Fruit fly (Drosophila melanogaster) whole organism, prepupa: ENCODE measurements around the gene CG16711.

ENCODE experiments used
- CG10669 ChIP-seq: fragments of 200-800 bp; sonication (Bioruptor generic); optimal IDR thresholded peaks from 3 replicates; lab custom pipeline; 2018; ENCODE audit warnings: missing biosample characterization, mild to moderate bottlenecking, missing genetic modification characterization, moderate library complexity
- CG11294 ChIP-seq: fragments of 200-800 bp; sonication (Bioruptor generic); IDR thresholded peaks from 2 replicates; pipeline ENCODE4 v1.3.6; 2022; ENCODE audit warnings: missing biosample characterization, missing genetic modification characterization
- CG11762 ChIP-seq: fragments of 200-800 bp; sonication (Bioruptor generic); optimal IDR thresholded peaks from 3 replicates; lab custom pipeline; 2016; ENCODE audit warnings: missing biosample characterization, missing genetic modification characterization; ENCODE audit not compliant: insufficient read depth
- CG11902 ChIP-seq: fragments of 200-800 bp; sonication (Bioruptor generic); optimal IDR thresholded peaks from 3 replicates; lab custom pipeline; 2016; ENCODE audit warnings: missing biosample characterization, missing genetic modification characterization
- CG15336 ChIP-seq: fragments of 200-800 bp; sonication (Bioruptor generic); IDR thresholded peaks from 2 replicates; pipeline ENCODE4 v1.3.6; 2022; ENCODE audit warnings: missing biosample characterization, missing genetic modification characterization
- CG16779 ChIP-seq: fragments of 200-800 bp; sonication (Bioruptor generic); optimal IDR thresholded peaks from 3 replicates; lab custom pipeline; 2017; ENCODE audit warnings: missing biosample characterization, mild to moderate bottlenecking, missing genetic modification characterization
- CG3032 ChIP-seq: fragments of 200-800 bp; optimal IDR thresholded peaks from 2 replicates; lab custom pipeline; 2019; ENCODE audit warnings: missing biosample characterization, mild to moderate bottlenecking, missing genetic modification characterization, moderate library complexity
- CG31627 ChIP-seq: fragments of 200-800 bp; sonication (Bioruptor generic); optimal IDR thresholded peaks from 3 replicates; lab custom pipeline; 2016; ENCODE audit warnings: missing biosample characterization, missing genetic modification characterization
- CG34406 ChIP-seq: fragments of 200-800 bp; sonication (Bioruptor generic); optimal IDR thresholded peaks from 3 replicates; lab custom pipeline; 2016; ENCODE audit warnings: missing biosample characterization, missing genetic modification characterization
- CG4318 ChIP-seq: fragments of 200-800 bp; sonication (Bioruptor generic); optimal IDR thresholded peaks from 3 replicates; lab custom pipeline; 2017; ENCODE audit warnings: missing biosample characterization, mild to moderate bottlenecking, missing genetic modification characterization
- CG6163 ChIP-seq: fragments of 200-800 bp; sonication (Bioruptor generic); IDR thresholded peaks from 3 replicates; pipeline ENCODE4 v1.3.6; 2022; ENCODE audit warnings: missing biosample characterization, missing genetic modification characterization
- CG6276 ChIP-seq: fragments of 200-800 bp; sonication (Bioruptor generic); optimal IDR thresholded peaks from 2 replicates; lab custom pipeline; 2017; ENCODE audit warnings: missing biosample characterization, mild to moderate bottlenecking, missing genetic modification characterization
- CG6792 ChIP-seq: fragments of 200-800 bp; sonication (Bioruptor generic); optimal IDR thresholded peaks from 3 replicates; lab custom pipeline; 2016; ENCODE audit warnings: missing biosample characterization, missing genetic modification characterization
- CG6854 ChIP-seq: fragments of 200-800 bp; sonication (Bioruptor generic); optimal IDR thresholded peaks from 2 replicates; lab custom pipeline; 2017; ENCODE audit warnings: missing biosample characterization, mild to moderate bottlenecking, missing genetic modification characterization
- CG7368 ChIP-seq: fragments of 200-800 bp; sonication (Bioruptor generic); optimal IDR thresholded peaks from 3 replicates; lab custom pipeline; 2016; ENCODE audit warnings: missing biosample characterization, missing genetic modification characterization
- Ets21C ChIP-seq: fragments of 200-800 bp; sonication (Bioruptor generic); optimal IDR thresholded peaks from 3 replicates; lab custom pipeline; 2016; ENCODE audit warnings: missing biosample characterization, missing genetic modification characterization
- Ets96B ChIP-seq: fragments of 200-800 bp; optimal IDR thresholded peaks from 2 replicates; lab custom pipeline; 2019; ENCODE audit warnings: missing biosample characterization, mild to moderate bottlenecking, missing genetic modification characterization, moderate library complexity
- Gug ChIP-seq: fragments of 200-800 bp; sonication (Bioruptor generic); IDR thresholded peaks from 2 replicates; pipeline ENCODE4 v1.3.6; 2022; ENCODE audit warnings: missing biosample characterization, missing genetic modification characterization
- Hr38 ChIP-seq: sonication (Bioruptor generic); optimal IDR thresholded peaks from 2 replicates; lab custom pipeline; 2016; ENCODE audit warnings: missing biosample characterization, missing genetic modification characterization
- Hr39 ChIP-seq: fragments of 200-800 bp; sonication (Bioruptor generic); optimal IDR thresholded peaks from 2 replicates; lab custom pipeline; 2016; ENCODE audit warnings: missing biosample characterization, missing genetic modification characterization
- Hr4 ChIP-seq: fragments of 200-800 bp; sonication (Bioruptor generic); optimal IDR thresholded peaks from 3 replicates; lab custom pipeline; 2016; ENCODE audit warnings: missing biosample characterization, missing genetic modification characterization
- Sox14 ChIP-seq: fragments of 200-800 bp; sonication (Bioruptor generic); optimal IDR thresholded peaks from 3 replicates; lab custom pipeline; 2016; ENCODE audit warnings: missing biosample characterization, missing genetic modification characterization
- Sox15 ChIP-seq: fragments of 200-800 bp; sonication (Bioruptor generic); optimal IDR thresholded peaks from 3 replicates; lab custom pipeline; 2016; ENCODE audit warnings: missing biosample characterization, missing genetic modification characterization
- acj6 ChIP-seq: fragments of 200-800 bp; sonication (Bioruptor generic); optimal IDR thresholded peaks from 3 replicates; lab custom pipeline; 2016; ENCODE audit warnings: missing biosample characterization, missing genetic modification characterization
- cyc ChIP-seq: fragments of 200-800 bp; sonication (Bioruptor generic); optimal IDR thresholded peaks from 3 replicates; lab custom pipeline; 2016; ENCODE audit warnings: missing biosample characterization, missing genetic modification characterization
- dac ChIP-seq: fragments of 200-800 bp; sonication (Bioruptor generic); optimal IDR thresholded peaks from 2 replicates; lab custom pipeline; 2017; ENCODE audit warnings: missing biosample characterization, mild to moderate bottlenecking, missing genetic modification characterization
- dsx ChIP-seq: fragments of 200-800 bp; optimal IDR thresholded peaks from 3 replicates; lab custom pipeline; 2019; ENCODE audit warnings: missing biosample characterization, mild to moderate bottlenecking, missing genetic modification characterization, moderate library complexity; ENCODE audit not compliant: poor library complexity, severe bottlenecking
- eg ChIP-seq: fragments of 200-800 bp; sonication (Bioruptor generic); IDR thresholded peaks from 3 replicates; pipeline ENCODE4 v1.3.6; 2022; ENCODE audit warnings: missing biosample characterization, missing genetic modification characterization
- esn ChIP-seq: fragments of 200-800 bp; sonication (Bioruptor generic); optimal IDR thresholded peaks from 2 replicates; lab custom pipeline; 2016; ENCODE audit warnings: missing biosample characterization, mild to moderate bottlenecking, missing genetic modification characterization, moderate library complexity
- fd85E ChIP-seq: fragments of 200-800 bp; sonication (Bioruptor generic); optimal IDR thresholded peaks from 3 replicates; lab custom pipeline; 2016; ENCODE audit warnings: missing biosample characterization, missing genetic modification characterization
- fkh ChIP-seq: fragments of 200-800 bp; sonication (Bioruptor generic); optimal IDR thresholded peaks from 3 replicates; lab custom pipeline; 2017; ENCODE audit warnings: missing biosample characterization, mild to moderate bottlenecking, missing genetic modification characterization, moderate library complexity
- lz ChIP-seq: fragments of 200-800 bp; sonication (Bioruptor generic); optimal IDR thresholded peaks from 3 replicates; lab custom pipeline; 2016; ENCODE audit warnings: missing biosample characterization, missing genetic modification characterization
- net ChIP-seq: fragments of 200-800 bp; sonication (Bioruptor generic); optimal IDR thresholded peaks from 3 replicates; lab custom pipeline; 2016; ENCODE audit warnings: missing biosample characterization, missing genetic modification characterization
- pdm3 ChIP-seq: fragments of 200-800 bp; sonication (Bioruptor generic); optimal IDR thresholded peaks from 3 replicates; lab custom pipeline; 2016; ENCODE audit warnings: missing biosample characterization, missing genetic modification characterization
- salr ChIP-seq, 2 experiments: fragments of 200-800 bp; sonication (Bioruptor generic); optimal IDR thresholded peaks; 3 replicates each; lab custom pipeline; 2016 to 2018; ENCODE audit warnings: missing biosample characterization in 2 of 2, missing genetic modification characterization in 2 of 2, mild to moderate bottlenecking in 1 of 2
- ss ChIP-seq, 2 experiments: fragments of 200-800 bp; sonication (Bioruptor generic); optimal IDR thresholded peaks; 2 replicates in 1 of 2; 3 replicates in 1 of 2; lab custom pipeline; 2017 to 2018; ENCODE audit warnings: mild to moderate bottlenecking in 2 of 2, missing biosample characterization in 2 of 2, missing genetic modification characterization in 2 of 2, moderate library complexity in 1 of 2
- svp ChIP-seq: fragments of 200-800 bp; sonication (Bioruptor generic); peaks from one replicate; lab custom pipeline; 2016; ENCODE audit warnings: missing biosample characterization, missing genetic modification characterization
- topi ChIP-seq: fragments of 200-800 bp; sonication (Bioruptor generic); optimal IDR thresholded peaks from 3 replicates; lab custom pipeline; 2016; ENCODE audit warnings: missing biosample characterization, missing genetic modification characterization
- vri ChIP-seq: fragments of 200-800 bp; sonication (Bioruptor generic); optimal IDR thresholded peaks from 3 replicates; lab custom pipeline; 2016; ENCODE audit warnings: missing biosample characterization, mild to moderate bottlenecking, missing genetic modification characterization

The CG16711 gene

DNA sequence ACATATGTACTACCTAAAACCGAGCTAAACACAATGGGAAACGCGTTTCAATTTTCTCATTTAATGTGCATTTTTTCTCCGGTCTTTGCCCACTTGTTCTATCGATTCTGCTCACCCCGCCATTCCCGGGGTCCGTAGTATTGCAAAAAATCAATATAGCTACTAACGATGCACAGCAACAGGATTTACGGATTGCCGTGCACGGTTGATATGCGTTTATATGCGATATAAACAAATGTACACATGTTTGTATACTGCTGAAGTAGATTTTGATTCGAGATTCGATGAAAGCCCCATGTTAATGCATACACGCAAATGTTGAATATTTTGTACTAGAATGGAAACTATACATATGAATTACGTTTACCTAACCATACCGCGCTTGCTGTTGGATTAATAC, 13.0 kb downstream of the CG16711 start:
- peak; percentile 14 for TF ChIP-seq CG16779 (tag; lab: Kevin White, UChicago)
- no peak for TF ChIP-seq ss (GFP tag; optimal IDR thresholded peaks at IDR 0.05; lab: Kevin White, UChicago)
- TF ChIP-seq, all 60 proteins: peak for 1

DNA sequence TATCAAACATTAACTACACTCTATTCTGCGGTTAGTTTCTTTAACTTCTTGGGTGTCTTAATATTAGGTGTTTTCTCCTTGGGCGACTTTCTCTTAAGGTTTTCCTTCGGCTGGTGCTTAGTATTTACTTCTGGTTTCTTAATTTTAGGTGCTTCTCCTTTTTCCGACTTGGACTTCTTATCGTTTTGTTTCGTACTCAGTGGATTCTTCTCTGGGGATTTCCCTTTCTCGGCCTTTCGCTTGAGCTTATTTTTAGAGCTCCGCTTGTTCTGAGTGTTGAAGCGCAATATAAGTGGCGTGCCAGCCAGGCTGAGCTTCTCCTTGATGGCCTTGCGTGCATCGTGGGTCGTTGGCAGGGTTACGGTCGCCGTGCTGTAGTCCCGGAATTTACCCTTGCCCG, 13.7 kb downstream of the CG16711 start:
- no peak for TF ChIP-seq salr (GFP tag; optimal IDR thresholded peaks at IDR 0.05; lab: Kevin White, UChicago)
- no peak for TF ChIP-seq fd85E (GFP tag; lab: Kevin White, UChicago)
- no peak for TF ChIP-seq Ets96B (tag; lab: Kevin White, UChicago)
- TF ChIP-seq Hr38 (GFP tag; lab: Kevin White, UChicago) = no peak
- TF ChIP-seq CG31627 (GFP tag; lab: Kevin White, UChicago) = no peak
- no peak for TF ChIP-seq pdm3
- no peak for TF ChIP-seq CG6276 (GFP tag; lab: Kevin White, UChicago)
- no peak for TF ChIP-seq Hr4 (GFP tag; lab: Kevin White, UChicago)
- no peak for TF ChIP-seq CG15336 (GFP tag; lab: Robert Waterston, UW)
- TF ChIP-seq svp = no peak
- TF ChIP-seq CG4318 (GFP tag; lab: Kevin White, UChicago) = no peak
- no peak for TF ChIP-seq cyc (GFP tag; lab: Kevin White, UChicago)
- TF ChIP-seq Ets21C (GFP tag; lab: Kevin White, UChicago) = no peak
- no peak for TF ChIP-seq Hr39
- no peak for TF ChIP-seq vri
- TF ChIP-seq topi = no peak
- TF ChIP-seq CG10669 (GFP tag; lab: Kevin White, UChicago) = no peak

DNA sequence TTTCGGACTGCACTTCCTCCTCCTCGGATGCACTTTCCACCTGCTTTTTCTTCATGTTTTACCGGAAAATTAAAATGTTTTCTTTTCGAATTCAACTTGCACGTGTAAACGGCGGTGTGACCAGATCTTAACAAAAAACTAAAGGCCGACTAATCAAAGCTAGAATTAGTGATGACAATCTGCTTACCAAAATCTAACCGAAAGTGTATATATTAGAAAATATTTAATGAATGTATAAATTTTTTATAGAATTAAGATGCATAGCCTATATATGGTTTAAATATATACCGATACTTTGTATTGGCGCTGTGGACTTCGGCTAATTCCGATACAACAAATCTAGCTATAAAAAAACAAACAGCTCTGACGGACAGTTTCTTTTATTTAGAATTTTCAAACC, 14.8 kb downstream of the CG16711 start, which contains the start of the genes CG18178 and CG14174:
CG18178 (minus strand) TSS at position 216 of the 400 bp plus-strand sequence.
CG14174 (plus strand) TSS at position 400 of the 400 bp plus-strand sequence.
- TF ChIP-seq CG6854 (GFP tag; lab: Kevin White, UChicago) = peak; percentile 5
- peak; percentile 69 for TF ChIP-seq Ets96B (tag; lab: Kevin White, UChicago)
- TF ChIP-seq Hr39 = peak; percentile 37
- TF ChIP-seq net (GFP tag; lab: Kevin White, UChicago) = no peak
- peak; percentile 54 for TF ChIP-seq cyc (GFP tag; lab: Kevin White, UChicago)
- peak; percentile 50 for TF ChIP-seq CG34406 (GFP tag; lab: Kevin White, UChicago)
- TF ChIP-seq esn (GFP tag; lab: Kevin White, UChicago) = peak; percentile 60
- TF ChIP-seq dsx (GFP tag; lab: Kevin White, UChicago) = peak; percentile 61
- peak; percentile 78 for TF ChIP-seq CG3032 (tag; lab: Kevin White, UChicago)
- peak; percentile 32; the same call in 1 of the 3 replicates for TF ChIP-seq eg (GFP tag; lab: Robert Waterston, UW)
- peak; percentile 44 for TF ChIP-seq Sox15 (GFP tag; lab: Kevin White, UChicago)
- TF ChIP-seq CG11762 (GFP tag; lab: Kevin White, UChicago) = peak; percentile 37
- peak; percentile 41 for TF ChIP-seq CG11902 (GFP tag; lab: Kevin White, UChicago)
- TF ChIP-seq Hr4 (GFP tag; lab: Kevin White, UChicago) = no peak
- TF ChIP-seq CG7368 = no peak
- TF ChIP-seq salr (GFP tag; optimal IDR thresholded peaks at IDR 0.05; lab: Kevin White, UChicago) = peak in 1 of 2 experiments; percentile 36
- peak; percentile 15 for TF ChIP-seq CG6792 (GFP tag; lab: Kevin White, UChicago)
- peak; percentile 51 for TF ChIP-seq Sox14 (GFP tag; lab: Kevin White, UChicago)
- peak; percentile 30 for TF ChIP-seq CG31627 (GFP tag; lab: Kevin White, UChicago)
- TF ChIP-seq CG11294 (GFP tag; lab: Robert Waterston, UW) = peak; percentile 36; the same call in 1 of the 2 replicates
- no peak for TF ChIP-seq dac (GFP tag; lab: Kevin White, UChicago)
- peak; percentile 24; the same call in 1 of the 2 replicates for TF ChIP-seq Gug (GFP tag; lab: Robert Waterston, UW)
- peak; percentile 38 for TF ChIP-seq lz
- TF ChIP-seq fkh = no peak
- 0 out of 3 replicates have a peak, but pooled peaks have one; percentile 29 for TF ChIP-seq CG6163 (GFP tag; lab: Robert Waterston, UW)
- peak; percentile 56; the same call in 1 of the 2 replicates for TF ChIP-seq CG15336 (GFP tag; lab: Robert Waterston, UW)
- TF ChIP-seq acj6 (GFP tag; lab: Kevin White, UChicago) = peak; percentile 55
- TF ChIP-seq vri = no peak
